Fruit fly (Drosophila melanogaster) whole organism, pupa: ENCODE results near the gene CG9368.

Source experiments
- CG12605 ChIP-seq: fragments of 200-800 bp; sonication (Bioruptor generic); IDR thresholded peaks from 2 replicates; pipeline ENCODE4 v1.3.6; 2022; ENCODE audit warnings: missing biosample characterization, missing genetic modification characterization
- CG13204 ChIP-seq: fragments of 200-800 bp; sonication (Bioruptor generic); optimal IDR thresholded peaks from 2 replicates; lab custom pipeline; 2018; ENCODE audit warnings: missing biosample characterization, mild to moderate bottlenecking, missing genetic modification characterization, moderate library complexity
- CG14655 ChIP-seq: fragments of 200-800 bp; sonication (Bioruptor generic); optimal IDR thresholded peaks from 3 replicates; lab custom pipeline; 2017; ENCODE audit warnings: mild to moderate bottlenecking, missing biosample characterization, missing genetic modification reagents, missing genetic modification characterization
- EcR ChIP-seq: fragments of 200-800 bp; sonication (Bioruptor generic); optimal IDR thresholded peaks from 3 replicates; lab custom pipeline; 2019; ENCODE audit warnings: missing biosample characterization, missing genetic modification characterization, mild to moderate bottlenecking, moderate library complexity, missing genetic modification reagents

- TF ChIP-seq CG13204 (GFP tag; lab: Kevin White, UChicago) (no peak), EcR (GFP tag; lab: Kevin White, UChicago) (no peak), CG14655 (no peak), CG12605 (GFP tag; lab: Robert Waterston, UW) (no peak)
These were observed 48.7 kb downstream of the CG9368 start for dm6 chr3L:19650121-19650520.
